Worm (Caenorhabditis elegans) whole organism, L4/young adult: ENCODE measurements around the gene lgc-29.

Experiments used
- W03F9.2 ChIP-seq: fragments of 150-350 bp; optimal IDR thresholded peaks from 2 replicates; lab custom pipeline; 2014; ENCODE audit warnings: missing biosample characterization, missing genetic modification characterization
- dao-5 ChIP-seq: sonication (generic microtip); optimal IDR thresholded peaks from 2 replicates; lab custom pipeline; 2016; ENCODE audit warnings: missing genotype, missing genetic modification characterization, moderate library complexity, missing compliant biosample characterization
- him-1 ChIP-seq: sonication (generic microtip); optimal IDR thresholded peaks from 2 replicates; lab custom pipeline; 2016; ENCODE audit warnings: missing genotype, missing genetic modification reagents, missing genetic modification characterization, missing compliant biosample characterization

lgc-29 gene

DNA sequence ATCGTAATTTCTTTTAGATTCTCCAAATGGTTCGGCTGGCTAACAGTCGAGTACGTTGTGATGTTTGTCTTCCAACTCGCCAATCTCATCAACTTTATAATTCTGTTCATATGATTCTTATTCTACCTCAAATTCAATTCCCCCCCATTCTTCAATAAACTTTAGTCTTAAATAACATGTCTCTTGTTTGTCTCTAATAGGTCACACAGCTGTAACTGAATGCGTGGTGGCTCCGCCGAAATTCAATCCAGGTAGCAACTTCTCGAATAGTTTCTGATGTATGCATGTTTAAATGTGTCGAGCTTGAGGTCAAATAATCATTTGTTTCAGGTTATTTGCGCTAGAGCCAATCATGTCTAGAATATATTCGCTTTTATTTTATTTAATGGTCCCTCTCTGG, at the start of gene lgc-29:
TSS of gene lgc-29 (plus strand) at position 301 of the 400 bp plus-strand sequence.
- TF ChIP-seq W03F9.2 (no peak), him-1 (no peak), dao-5 (tag; lab: Kevin White, UChicago) (no peak)

- TF ChIP-seq him-1 (no peak), W03F9.2 (no peak), dao-5 (tag; lab: Kevin White, UChicago) (no peak)
Measured at ce11 chrV:4094740-4095139, 44.0 kb upstream of the lgc-29 start, which contains the start of gene nhr-181. TSS of gene nhr-181 (plus strand) at chrV:4095040.

DNA sequence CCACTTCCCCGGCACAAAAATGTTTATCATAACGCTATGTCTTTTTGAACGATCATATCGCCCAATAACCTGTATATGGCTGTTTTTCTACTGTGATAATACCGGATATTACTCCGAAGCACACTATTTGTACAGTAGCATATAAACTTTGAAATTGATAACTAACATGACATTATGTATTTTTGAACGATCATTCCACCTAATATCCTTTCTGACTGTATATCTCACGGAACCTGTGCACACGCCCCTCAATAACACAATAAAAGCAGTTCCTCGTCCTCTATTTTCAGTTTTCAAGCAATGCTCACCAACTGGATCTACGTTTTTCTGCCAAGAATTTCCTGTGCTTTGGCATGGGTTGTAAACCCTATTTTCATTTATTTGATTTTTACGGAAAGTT, 37.2 kb upstream of the lgc-29 start, which contains the start of gene srj-40:
TSS of gene srj-40 (plus strand) at position 301 of the 400 bp plus-strand sequence.
- no peak for TF ChIP-seq dao-5 (tag; lab: Kevin White, UChicago)
- no peak for TF ChIP-seq him-1
- TF ChIP-seq W03F9.2: no peak

ce11 chrV:4104298-4104697, 34.5 kb upstream of the lgc-29 start, which contains the start of gene srj-39:
TSS of gene srj-39 (plus strand) at chrV:4104598.
- TF ChIP-seq W03F9.2 (no peak), dao-5 (tag; lab: Kevin White, UChicago) (no peak), him-1 (no peak)

DNA sequence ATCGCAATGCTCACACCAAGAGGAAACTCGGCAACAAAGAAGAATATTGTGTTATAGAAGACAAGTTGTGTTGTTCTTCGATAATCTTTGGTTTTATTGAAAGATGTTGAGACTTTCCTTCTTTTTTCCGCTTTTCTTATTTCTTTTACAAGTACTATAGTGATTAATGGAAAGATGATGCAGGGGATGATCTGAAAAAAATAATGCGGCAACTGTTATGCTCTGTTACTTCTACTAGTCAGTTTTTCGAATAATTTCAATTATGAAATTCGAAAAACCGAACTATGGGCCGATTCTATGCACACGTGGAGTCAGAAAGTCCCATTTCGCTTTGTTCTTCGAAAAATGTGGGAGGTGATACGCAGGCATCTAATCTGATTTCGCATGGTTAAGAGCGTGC, 32.1 kb upstream of the lgc-29 start:
- TF ChIP-seq him-1 (no peak), W03F9.2 (no peak), dao-5 (tag; lab: Kevin White, UChicago) (no peak)

DNA sequence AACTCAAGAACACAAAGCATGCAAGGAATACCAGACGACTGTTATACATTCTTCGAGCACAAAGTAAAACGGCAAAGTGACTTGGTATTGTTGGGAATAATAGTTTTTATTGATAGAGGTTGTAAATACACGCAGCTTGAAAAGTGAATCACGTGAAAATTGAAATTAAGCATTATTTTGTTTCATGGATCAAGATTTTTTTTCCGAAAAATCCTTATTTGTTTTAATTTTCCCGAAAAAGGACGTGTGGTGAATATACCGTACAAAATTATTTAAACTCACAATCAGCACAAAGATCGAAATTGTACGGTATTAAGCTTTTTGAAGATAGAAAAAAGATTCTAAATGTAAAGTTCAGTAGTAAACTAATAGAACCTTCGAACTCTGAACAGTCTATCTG, 28.9 kb upstream of the lgc-29 start, which contains the start of gene clc-18:
TSS of gene clc-18 (minus strand) at position 101 of the 400 bp plus-strand sequence.
- no peak for TF ChIP-seq him-1

DNA sequence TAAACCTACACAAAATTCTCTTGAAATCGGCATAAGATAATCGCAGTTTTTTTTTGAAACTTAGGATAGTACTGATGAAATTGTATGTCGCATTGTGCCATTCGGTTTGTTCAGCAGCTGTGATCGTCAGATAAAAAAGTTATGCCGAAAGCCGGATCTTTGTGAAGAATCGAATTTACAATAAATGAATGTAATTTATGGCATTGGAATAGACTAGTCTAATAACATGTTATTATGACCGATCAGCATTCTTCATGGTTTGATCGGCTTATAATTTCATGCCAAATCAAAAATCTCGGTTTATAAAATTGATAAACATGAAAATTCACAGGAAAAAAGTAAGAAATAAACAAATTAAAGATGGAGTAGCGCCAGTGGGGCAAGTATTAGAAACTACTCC, 26.3 kb upstream of the lgc-29 start, which contains the start of gene srw-134:
TSS of gene srw-134 (minus strand) at position 101 of the 400 bp plus-strand sequence.
- TF ChIP-seq him-1 (no peak), W03F9.2 (no peak), dao-5 (tag; lab: Kevin White, UChicago) (no peak)

DNA sequence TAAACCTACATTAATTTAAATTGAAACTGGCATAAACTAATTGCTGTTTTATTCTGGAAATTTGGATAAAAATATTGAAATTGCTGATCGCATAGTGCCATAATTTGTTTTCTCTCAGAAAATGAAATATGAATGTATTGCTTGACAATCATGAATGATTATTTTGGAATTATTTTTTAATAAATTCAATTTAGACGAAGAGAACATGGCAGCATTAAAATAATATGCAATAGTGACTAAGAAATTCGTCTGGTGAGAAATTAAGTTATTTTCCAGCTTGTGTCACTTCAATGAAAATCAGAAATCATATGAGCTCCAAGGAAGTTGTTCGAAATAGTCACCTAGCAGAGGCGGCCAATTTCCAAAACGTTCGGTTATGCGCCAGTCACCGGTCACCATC, 24.2 kb upstream of the lgc-29 start, which contains the start of gene srw-133:
TSS of gene srw-133 (minus strand) at position 101 of the 400 bp plus-strand sequence.
- TF ChIP-seq him-1 (no peak), dao-5 (tag; lab: Kevin White, UChicago) (no peak), W03F9.2 (no peak)

- no peak for TF ChIP-seq him-1
Measured at ce11 chrV:4116071-4116470, 22.7 kb upstream of the lgc-29 start, which contains the start of gene T05B4.8. TSS of gene T05B4.8 (minus strand) at chrV:4116171.

- TF ChIP-seq dao-5 (tag; lab: Kevin White, UChicago) (no peak), W03F9.2 (no peak), him-1 (no peak)
Measured at ce11 chrV:4118332-4118731, 20.5 kb upstream of the lgc-29 start, which contains the start of gene T05B4.9. TSS of gene T05B4.9 (minus strand) at chrV:4118432.

DNA sequence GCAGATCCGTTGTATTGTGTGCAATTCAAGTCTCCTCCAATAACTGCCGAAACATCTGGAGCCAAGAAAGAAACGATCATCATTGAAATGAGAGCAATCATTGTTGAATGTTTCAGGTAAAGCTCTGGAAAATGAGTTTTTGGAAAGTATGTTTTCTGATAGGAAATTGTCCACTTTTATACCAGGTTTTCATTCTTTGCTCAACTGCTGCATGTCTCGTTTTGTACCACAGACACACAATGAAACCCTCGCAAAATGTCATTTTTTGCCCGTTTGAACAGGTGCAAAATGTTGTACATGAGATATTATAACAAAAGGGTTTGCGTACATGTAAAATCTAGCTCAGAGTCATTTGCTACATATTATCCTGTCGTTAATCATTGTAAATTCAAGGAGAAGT, 18.2 kb upstream of the lgc-29 start, which contains the start of gene T05B4.10:
TSS of gene T05B4.10 (minus strand) at position 101 of the 400 bp plus-strand sequence.
- TF ChIP-seq dao-5 (tag; lab: Kevin White, UChicago) (no peak), W03F9.2 (no peak), him-1 (no peak)

DNA sequence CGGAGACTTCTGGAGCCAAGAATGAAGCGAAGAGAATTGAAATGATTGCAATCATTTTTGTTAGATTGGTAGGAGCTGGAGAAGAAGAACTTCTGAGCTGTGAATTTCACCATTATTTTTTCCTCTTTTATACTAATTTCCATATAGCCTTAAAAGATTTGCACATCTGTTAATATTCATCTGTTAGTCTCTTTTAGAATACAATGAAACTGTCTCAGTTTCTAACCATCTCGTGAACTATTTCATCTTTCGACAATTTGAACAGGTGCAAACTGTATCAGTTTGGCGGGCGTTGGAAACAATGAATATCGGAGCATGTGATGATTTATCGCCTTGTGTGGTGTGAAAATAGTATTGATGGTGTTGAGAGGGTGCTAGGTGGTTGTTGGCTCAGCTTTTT, 16.4 kb upstream of the lgc-29 start, which contains the start of gene phat-5:
TSS of gene phat-5 (minus strand) at position 101 of the 400 bp plus-strand sequence.
- TF ChIP-seq dao-5 (tag; lab: Kevin White, UChicago): no peak
- no peak for TF ChIP-seq W03F9.2
- TF ChIP-seq him-1: no peak

DNA sequence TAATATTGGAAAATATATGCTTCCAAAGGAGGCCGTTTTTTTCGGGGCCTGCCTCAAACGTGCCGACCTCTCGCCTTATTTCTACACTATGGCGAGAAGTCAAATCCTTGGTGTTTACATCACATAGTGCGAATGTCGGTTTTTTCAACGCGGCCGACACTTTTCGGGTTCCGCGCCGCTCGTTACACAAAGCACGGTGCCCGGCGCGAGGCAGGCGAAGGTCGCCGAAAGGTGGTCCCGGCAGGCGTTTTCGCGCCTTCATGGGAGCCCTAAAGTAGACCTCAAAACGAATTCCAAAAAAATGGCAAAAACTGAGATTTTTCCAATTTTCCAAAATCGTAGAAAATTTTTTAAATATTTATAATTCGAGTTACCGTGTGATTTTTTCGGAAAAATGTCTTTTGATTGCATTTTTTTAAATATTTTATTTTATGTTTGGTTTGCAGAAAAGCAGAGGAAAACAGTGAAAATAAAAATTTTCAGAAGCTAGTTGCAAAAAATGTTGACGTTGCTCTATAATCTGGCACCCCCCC, 13.2 kb upstream of the lgc-29 start, which contains the start of gene T05B4.12:
TSS of gene T05B4.12 (minus strand) at position 483 of the 533 bp plus-strand sequence.
- no peak for TF ChIP-seq him-1
- no peak for TF ChIP-seq W03F9.2
- TF ChIP-seq dao-5 (tag; lab: Kevin White, UChicago): no peak

DNA sequence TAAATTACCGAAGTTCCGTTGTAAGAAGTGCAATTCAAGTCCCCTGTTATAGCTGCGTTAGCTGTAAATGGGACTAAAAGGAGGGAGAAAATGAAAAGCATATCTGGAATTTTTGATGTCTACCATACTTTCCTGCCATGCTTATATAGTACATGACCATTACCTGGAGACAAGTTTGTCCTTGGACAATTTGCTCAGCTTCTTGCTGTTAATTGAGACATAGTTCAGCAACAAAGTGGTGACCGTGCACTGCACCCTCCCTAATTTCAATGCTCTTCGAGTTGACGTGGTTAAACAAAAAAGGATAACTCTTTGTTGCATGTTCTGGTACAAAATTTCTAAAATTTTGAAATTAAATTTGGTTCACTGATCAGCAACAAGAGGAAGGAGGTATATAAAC, 11.4 kb upstream of the lgc-29 start, which contains the start of gene T05B4.13:
TSS of gene T05B4.13 (minus strand) at position 101 of the 400 bp plus-strand sequence.
- TF ChIP-seq him-1: no peak
- no peak for TF ChIP-seq dao-5 (tag; lab: Kevin White, UChicago)
- no peak for TF ChIP-seq W03F9.2

DNA sequence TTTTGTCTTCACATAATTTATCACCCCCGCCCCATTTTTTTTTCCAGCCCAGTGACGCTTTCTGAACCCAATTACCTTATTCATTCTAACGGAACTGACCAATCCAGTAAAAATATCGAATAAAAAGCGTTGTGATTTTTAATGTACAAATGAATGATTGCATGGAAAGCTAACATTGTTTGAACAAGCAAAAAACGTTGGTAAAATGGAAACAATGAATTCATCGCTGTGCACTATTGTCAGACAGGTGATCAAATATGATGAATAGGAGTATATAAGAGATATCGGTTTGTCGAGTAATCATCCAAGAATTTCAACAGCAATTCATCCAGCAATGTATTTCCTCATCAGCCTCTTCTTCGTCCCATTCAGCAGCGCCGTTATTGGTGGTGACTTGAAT, 9.2 kb upstream of the lgc-29 start, which contains the start of gene phat-4:
TSS of gene phat-4 (plus strand) at position 301 of the 400 bp plus-strand sequence.
- no peak for TF ChIP-seq W03F9.2
- TF ChIP-seq dao-5 (tag; lab: Kevin White, UChicago): no peak
- TF ChIP-seq him-1: no peak
